Worm (Caenorhabditis elegans): ENCODE results near the gene H01M10.2.

DNA sequence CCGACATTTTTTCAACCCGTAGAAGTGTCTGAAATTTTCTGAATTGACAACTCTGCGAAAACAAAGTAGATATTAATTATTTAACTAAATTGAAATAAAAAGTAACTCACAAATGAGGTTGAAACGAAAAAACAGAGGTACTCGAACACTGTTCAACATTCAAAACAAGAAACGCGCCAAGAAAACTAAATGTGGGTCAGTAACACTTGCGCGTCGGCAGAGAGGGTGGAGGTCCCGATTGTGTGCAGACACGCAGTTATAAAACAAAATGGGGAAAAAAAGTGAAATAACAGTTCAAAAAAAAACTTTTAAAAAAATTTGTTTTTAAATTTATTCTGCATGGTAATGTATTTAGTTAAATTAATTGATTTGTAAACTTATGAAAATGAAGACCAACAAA, 26.2 kb downstream of the H01M10.2 start:
- TF ChIP-seq ztf-18 (tag; optimal IDR thresholded peaks at IDR 0.05) (peak; percentile 87), bed-1 (GFP tag; IDR thresholded peaks at IDR 0.05) (no peak), him-1 (tag; optimal IDR thresholded peaks at IDR 0.05) (no peak), Y79H2A.3 (GFP tag; conservative IDR thresholded peaks at IDR 0.05) (no peak)
